Fruit fly (Drosophila melanogaster) whole organism, embryonic: ENCODE measurements around the gene comm.

Experiments
- CG11398 ChIP-seq: fragments of 200-800 bp; sonication (Bioruptor generic); optimal IDR thresholded peaks from 2 replicates; lab custom pipeline; 2016; ENCODE audit warnings: missing biosample characterization, missing genetic modification characterization
- CG12104 ChIP-seq: fragments of 200-800 bp; sonication (Bioruptor generic); optimal IDR thresholded peaks from 3 replicates; lab custom pipeline; 2016; ENCODE audit warnings: missing biosample characterization, missing genetic modification characterization
- CG13624 ChIP-seq: fragments of 200-800 bp; sonication (Bioruptor generic); optimal IDR thresholded peaks from 2 replicates; lab custom pipeline; 2016; ENCODE audit warnings: missing biosample characterization, missing genetic modification characterization
- CG14667 ChIP-seq: fragments of 200-800 bp; sonication (Bioruptor generic); IDR thresholded peaks from 2 replicates; pipeline ENCODE4 v1.3.6; 2022; ENCODE audit warnings: missing biosample characterization, missing genetic modification characterization
- CG15269 ChIP-seq: fragments of 200-800 bp; sonication (Bioruptor generic); optimal IDR thresholded peaks from 2 replicates; lab custom pipeline; 2018; ENCODE audit warnings: missing biosample characterization, mild to moderate bottlenecking, missing genetic modification characterization, moderate library complexity
- CG1529 ChIP-seq: fragments of 200-800 bp; sonication (Bioruptor generic); optimal IDR thresholded peaks from 3 replicates; lab custom pipeline; 2018; ENCODE audit warnings: missing biosample characterization, missing genetic modification characterization
- CG16813 ChIP-seq: fragments of 200-800 bp; sonication (Bioruptor generic); IDR thresholded peaks from 3 replicates; pipeline ENCODE4 v1.3.6; 2022; ENCODE audit warnings: missing biosample characterization, missing genetic modification characterization; ENCODE audit not compliant: partially characterized antibody
- CG17361 ChIP-seq: fragments of 200-800 bp; sonication (Bioruptor generic); IDR thresholded peaks from 3 replicates; pipeline ENCODE4 v1.3.6; 2022; ENCODE audit warnings: missing biosample characterization, missing genetic modification characterization
- CG2678 ChIP-seq: fragments of 200-800 bp; sonication (Bioruptor generic); optimal IDR thresholded peaks from 3 replicates; lab custom pipeline; 2019; ENCODE audit warnings: missing biosample characterization, mild to moderate bottlenecking, missing genetic modification characterization, moderate library complexity
- CG30020 ChIP-seq: fragments of 200-800 bp; optimal IDR thresholded peaks from 2 replicates; lab custom pipeline; 2019; ENCODE audit warnings: missing biosample characterization, mild to moderate bottlenecking, missing genetic modification characterization, moderate library complexity
- CG31441 ChIP-seq: fragments of 200-800 bp; sonication (Bioruptor generic); IDR thresholded peaks from 2 replicates; pipeline ENCODE4 v1.3.6; 2022; ENCODE audit warnings: missing biosample characterization, missing genetic modification characterization
- CG34422 ChIP-seq: fragments of 200-800 bp; sonication (Bioruptor generic); IDR thresholded peaks from 3 replicates; pipeline ENCODE4 v1.3.6; 2022; ENCODE audit warnings: missing biosample characterization, missing genetic modification characterization
- CG42726 ChIP-seq: fragments of 200-800 bp; sonication (Bioruptor generic); IDR thresholded peaks from 2 replicates; pipeline ENCODE4 v1.3.6; 2022; ENCODE audit warnings: missing biosample characterization, missing genetic modification characterization; ENCODE audit not compliant: partially characterized antibody
- CG7271 ChIP-seq: fragments of 200-800 bp; sonication (Bioruptor generic); optimal IDR thresholded peaks from 2 replicates; lab custom pipeline; 2018; ENCODE audit warnings: missing biosample characterization, mild to moderate bottlenecking, missing genetic modification characterization, moderate library complexity
- CG7745 ChIP-seq: fragments of 200-800 bp; sonication (Bioruptor generic); optimal IDR thresholded peaks from 2 replicates; lab custom pipeline; 2018; ENCODE audit warnings: missing biosample characterization, mild to moderate bottlenecking, missing genetic modification characterization, moderate library complexity
- CG7928 ChIP-seq: fragments of 200-800 bp; sonication (Bioruptor generic); optimal IDR thresholded peaks from 2 replicates; lab custom pipeline; 2017; ENCODE audit warnings: missing biosample characterization, mild to moderate bottlenecking, missing genetic modification characterization
- CG7987 ChIP-seq: fragments of 200-800 bp; sonication (Bioruptor generic); optimal IDR thresholded peaks from 2 replicates; lab custom pipeline; 2018; ENCODE audit warnings: missing biosample characterization, mild to moderate bottlenecking, missing genetic modification characterization, moderate library complexity
- CG8290 ChIP-seq, 3 experiments: fragments of 200-800 bp; sonication (Bioruptor generic); optimal IDR thresholded peaks; 2 replicates each; lab custom pipeline; 2016 to 2019; ENCODE audit warnings: missing biosample characterization in 3 of 3, missing genetic modification characterization in 3 of 3, mild to moderate bottlenecking in 2 of 3, moderate library complexity in 1 of 3
- CG8478 ChIP-seq: fragments of >200 bp; optimal IDR thresholded peaks from 2 replicates; lab custom pipeline; 2018
- Dek ChIP-seq: fragments of 200-800 bp; sonication (Bioruptor generic); optimal IDR thresholded peaks from 3 replicates; lab custom pipeline; 2019; ENCODE audit warnings: missing biosample characterization, mild to moderate bottlenecking, missing genetic modification characterization, moderate library complexity
- Dip3 ChIP-seq: fragments of 200-800 bp; sonication (Bioruptor generic); optimal IDR thresholded peaks from 3 replicates; lab custom pipeline; 2016; ENCODE audit warnings: missing biosample characterization, missing genetic modification characterization
- Dp ChIP-seq: fragments of 200-800 bp; sonication (Bioruptor generic); optimal IDR thresholded peaks from 2 replicates; lab custom pipeline; 2018; ENCODE audit warnings: missing biosample characterization, mild to moderate bottlenecking, missing genetic modification characterization, moderate library complexity
- Elba2 ChIP-seq: fragments of 200-800 bp; sonication (Bioruptor generic); optimal IDR thresholded peaks from 3 replicates; lab custom pipeline; 2016; ENCODE audit warnings: missing biosample characterization, missing genetic modification characterization
- Ets97D ChIP-seq: fragments of 200-800 bp; sonication (Bioruptor generic); optimal IDR thresholded peaks from 3 replicates; lab custom pipeline; 2016; ENCODE audit warnings: missing biosample characterization, missing genetic modification characterization
- Gsc ChIP-seq: fragments of 200-800 bp; sonication (Bioruptor generic); IDR thresholded peaks from 2 replicates; pipeline ENCODE4 v1.3.6; 2022; ENCODE audit warnings: missing biosample characterization, missing genetic modification characterization
- Hr3 ChIP-seq: fragments of 200-800 bp; sonication (Bioruptor generic); optimal IDR thresholded peaks from 3 replicates; lab custom pipeline; 2016; ENCODE audit warnings: missing biosample characterization, missing genetic modification characterization
- MESR4 ChIP-seq: fragments of 200-800 bp; sonication (Bioruptor generic); optimal IDR thresholded peaks from 2 replicates; lab custom pipeline; 2018; ENCODE audit warnings: missing biosample characterization, mild to moderate bottlenecking, missing genetic modification characterization, moderate library complexity
- Mes4 ChIP-seq: fragments of 200-800 bp; sonication (Bioruptor generic); optimal IDR thresholded peaks from 2 replicates; lab custom pipeline; 2016; ENCODE audit warnings: missing biosample characterization, missing genetic modification characterization
- NFAT ChIP-seq: fragments of 200-800 bp; sonication (Bioruptor generic); IDR thresholded peaks from 2 replicates; pipeline ENCODE4 v1.3.6; 2022; ENCODE audit warnings: missing biosample characterization, missing genetic modification characterization
- Nf-YC ChIP-seq: fragments of 200-800 bp; optimal IDR thresholded peaks from 3 replicates; lab custom pipeline; 2019; ENCODE audit warnings: missing biosample characterization, mild to moderate bottlenecking, missing genetic modification characterization, moderate library complexity
- Optix ChIP-seq: fragments of 200-800 bp; sonication (Bioruptor generic); IDR thresholded peaks from 3 replicates; pipeline ENCODE4 v1.3.6; 2022; ENCODE audit warnings: missing biosample characterization, missing genetic modification characterization
- Sin3A ChIP-seq: fragments of >200 bp; optimal IDR thresholded peaks from 2 replicates; lab custom pipeline; 2018
- Tbp ChIP-seq: fragments of >200 bp; optimal IDR thresholded peaks from 2 replicates; lab custom pipeline; 2018; ENCODE audit warnings: missing biosample characterization, missing genetic modification characterization
- Vsx1 ChIP-seq: fragments of 200-800 bp; sonication (Bioruptor generic); optimal IDR thresholded peaks from 2 replicates; lab custom pipeline; 2017; ENCODE audit warnings: missing biosample characterization, mild to moderate bottlenecking, missing genetic modification characterization, missing genetic modification reagents
- chif ChIP-seq, 2 experiments: fragments of 200-800 bp; sonication (Bioruptor generic); optimal IDR thresholded peaks; 3 replicates each; lab custom pipeline; 2016; ENCODE audit warnings: missing biosample characterization in 2 of 2, missing genetic modification characterization in 2 of 2
- ems ChIP-seq: fragments of 200-800 bp; sonication (Bioruptor generic); optimal IDR thresholded peaks from 3 replicates; lab custom pipeline; 2016; ENCODE audit warnings: missing biosample characterization, missing genetic modification characterization
- grn ChIP-seq: fragments of 200-800 bp; sonication (Bioruptor generic); optimal IDR thresholded peaks from 3 replicates; lab custom pipeline; 2017; ENCODE audit warnings: missing biosample characterization, missing genetic modification characterization
- hb ChIP-seq: fragments of 200-800 bp; sonication (Bioruptor generic); IDR thresholded peaks from 3 replicates; pipeline ENCODE4 v1.3.6; 2022; ENCODE audit warnings: missing biosample characterization, missing genetic modification characterization; ENCODE audit not compliant: partially characterized antibody
- mirr ChIP-seq: fragments of 200-800 bp; sonication (Bioruptor generic); optimal IDR thresholded peaks from 3 replicates; lab custom pipeline; 2018; ENCODE audit warnings: missing biosample characterization, mild to moderate bottlenecking, missing genetic modification characterization
- nom ChIP-seq: fragments of 200-800 bp; sonication (Bioruptor generic); optimal IDR thresholded peaks from 2 replicates; lab custom pipeline; 2017; ENCODE audit warnings: missing biosample characterization, missing genetic modification characterization, mild to moderate bottlenecking, moderate library complexity, missing genetic modification reagents
- org-1 ChIP-seq: fragments of 200-800 bp; sonication (Bioruptor generic); optimal IDR thresholded peaks from 2 replicates; lab custom pipeline; 2017; ENCODE audit warnings: missing biosample characterization, missing genetic modification characterization
- pb ChIP-seq: fragments of 200-800 bp; sonication (Bioruptor generic); optimal IDR thresholded peaks from 3 replicates; lab custom pipeline; 2016; ENCODE audit warnings: missing biosample characterization, missing genetic modification characterization
- pita ChIP-seq: fragments of 200-800 bp; sonication (Bioruptor generic); optimal IDR thresholded peaks from 2 replicates; lab custom pipeline; 2017; ENCODE audit warnings: missing biosample characterization, mild to moderate bottlenecking, missing genetic modification characterization
- scrt ChIP-seq: fragments of 200-800 bp; sonication (Bioruptor generic); optimal IDR thresholded peaks from 2 replicates; lab custom pipeline; 2018; ENCODE audit warnings: missing biosample characterization, mild to moderate bottlenecking, missing genetic modification characterization, moderate library complexity
- sd ChIP-seq: fragments of 200-800 bp; sonication (Bioruptor generic); optimal IDR thresholded peaks from 3 replicates; lab custom pipeline; 2018; ENCODE audit warnings: missing biosample characterization, mild to moderate bottlenecking, missing genetic modification characterization, moderate library complexity
- slp2 ChIP-seq: fragments of 200-800 bp; sonication (Bioruptor generic); optimal IDR thresholded peaks from 2 replicates; lab custom pipeline; 2016; ENCODE audit warnings: missing biosample characterization, missing genetic modification characterization
- sr ChIP-seq: fragments of 200-800 bp; sonication (Bioruptor generic); IDR thresholded peaks from 3 replicates; pipeline ENCODE4 v1.3.6; 2022; ENCODE audit warnings: missing biosample characterization, missing genetic modification characterization
- tio ChIP-seq: fragments of 200-800 bp; sonication (Bioruptor generic); optimal IDR thresholded peaks from 2 replicates; lab custom pipeline; 2017; ENCODE audit warnings: missing biosample characterization, missing genetic modification characterization, inconsistent platforms
- trem ChIP-seq: fragments of 200-800 bp; optimal IDR thresholded peaks from 3 replicates; lab custom pipeline; 2019; ENCODE audit warnings: missing biosample characterization, mild to moderate bottlenecking, missing genetic modification characterization, moderate library complexity
- ttk ChIP-seq: fragments of 200-800 bp; sonication (Bioruptor generic); IDR thresholded peaks from 2 replicates; pipeline ENCODE4 v2.1.2; 2022; ENCODE audit warnings: missing biosample characterization, missing genetic modification characterization
- tup ChIP-seq: fragments of 200-800 bp; sonication (Bioruptor generic); optimal IDR thresholded peaks from 2 replicates; lab custom pipeline; 2016; ENCODE audit warnings: missing biosample characterization, mild to moderate bottlenecking, missing genetic modification characterization, moderate library complexity
- zfh1 ChIP-seq: fragments of 200-800 bp; sonication (Bioruptor generic); IDR thresholded peaks from 3 replicates; pipeline ENCODE4 v1.3.6; 2022; ENCODE audit warnings: missing biosample characterization, missing genetic modification characterization

Gene comm

DNA sequence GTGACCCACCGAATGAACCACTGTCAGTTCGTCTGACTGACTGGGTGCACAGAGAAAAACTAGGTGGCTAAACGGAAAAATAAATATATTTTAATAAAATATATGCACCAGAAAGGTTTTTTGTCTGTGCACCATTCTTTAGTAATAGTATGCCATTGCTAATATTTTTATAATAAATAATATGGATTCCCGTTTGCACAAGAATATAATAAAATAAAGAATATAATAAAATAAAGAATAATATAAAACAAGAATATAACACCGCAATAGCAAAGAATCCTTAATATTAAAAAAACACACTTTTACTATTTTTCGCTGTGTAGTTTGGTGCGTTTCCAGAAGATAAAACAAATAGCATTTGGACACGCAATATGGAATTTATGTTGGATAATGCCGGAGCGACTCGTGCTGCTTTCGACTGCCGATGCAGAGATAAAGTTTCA is 40.7 kb upstream of the comm start (continued):
- TF ChIP-seq CG17361 (GFP tag; lab: Robert Waterston, UW) = peak; percentile 85
- TF ChIP-seq nom = no peak
- TF ChIP-seq pita (GFP tag; lab: Kevin White, UChicago) = no peak
- TF ChIP-seq CG14667 = peak; percentile 27; the same call in 1 of the 2 replicates
- peak; percentile 27 for TF ChIP-seq Nf-YC (tag; lab: Kevin White, UChicago)
- TF ChIP-seq Sin3A (lab: Kevin White, UChicago) = no peak
- TF ChIP-seq tio (GFP tag; lab: Kevin White, UChicago) = peak; percentile 46
- TF ChIP-seq NFAT = no peak
- TF ChIP-seq CG31441 (GFP tag; lab: Robert Waterston, UW) = peak; percentile 85
- peak; percentile 22 for TF ChIP-seq CG30020 (tag; lab: Kevin White, UChicago)
- no peak for TF ChIP-seq grn
- no peak for TF ChIP-seq CG7987 (GFP tag; lab: Kevin White, UChicago)
- TF ChIP-seq Vsx1 = peak; percentile 46
- TF ChIP-seq trem (tag; lab: Kevin White, UChicago) = peak; percentile 71
- peak; percentile 38 for TF ChIP-seq CG1529 (GFP tag; lab: Kevin White, UChicago)
- peak; percentile 61 for TF ChIP-seq tup
- peak; percentile 78; the same call in 2 of the 3 replicates for TF ChIP-seq zfh1 (GFP tag; lab: Robert Waterston, UW)
- no peak for TF ChIP-seq Optix (GFP tag; lab: Robert Waterston, UW)
- no peak for TF ChIP-seq ems (GFP tag; lab: Kevin White, UChicago)
- peak; percentile 30 for TF ChIP-seq CG7271 (tag; lab: Kevin White, UChicago)
- TF ChIP-seq CG7928 (GFP tag; lab: Kevin White, UChicago) = no peak
- TF ChIP-seq CG13624 (GFP tag; lab: Kevin White, UChicago) = no peak
- peak; percentile 75 for TF ChIP-seq CG2678 (tag; lab: Kevin White, UChicago)
- TF ChIP-seq Hr3 (GFP tag; lab: Kevin White, UChicago) = peak; percentile 56
- TF ChIP-seq Dip3 (GFP tag; lab: Kevin White, UChicago) = no peak
- no peak for TF ChIP-seq CG8478 (lab: Kevin White, UChicago)
- TF ChIP-seq CG16813 (GFP tag; lab: Robert Waterston, UW) = no peak
- TF ChIP-seq slp2 (GFP tag; lab: Kevin White, UChicago) = no peak
- TF ChIP-seq CG8290 (GFP tag; optimal IDR thresholded peaks at IDR 0.05; lab: Kevin White, UChicago) = peak; percentile 22
- TF ChIP-seq CG8290 (tag; optimal IDR thresholded peaks at IDR 0.05; lab: Kevin White, UChicago) = no peak
- TF ChIP-seq sr (GFP tag; lab: Robert Waterston, UW) = no peak
- no peak for TF ChIP-seq mirr (GFP tag; lab: Kevin White, UChicago)
- TF ChIP-seq Dp = no peak
- no peak for TF ChIP-seq Elba2
- TF ChIP-seq CG15269 (tag; lab: Kevin White, UChicago) = peak; percentile 61
- no peak for TF ChIP-seq sd (tag; lab: Kevin White, UChicago)
- TF ChIP-seq CG42726 (GFP tag; lab: Robert Waterston, UW) = no peak
- TF ChIP-seq scrt (GFP tag; lab: Kevin White, UChicago) = peak; percentile 21
- no peak for TF ChIP-seq ttk (GFP tag; lab: Robert Waterston, UW)
- no peak for TF ChIP-seq CG7745 (tag; lab: Kevin White, UChicago)
- no peak for TF ChIP-seq hb
- TF ChIP-seq Gsc (GFP tag; lab: Robert Waterston, UW) = no peak
- TF ChIP-seq Mes4 = no peak
- TF ChIP-seq chif (GFP tag; optimal IDR thresholded peaks at IDR 0.05; lab: Kevin White, UChicago) = no peak
- 0 out of 3 replicates have a peak, but pooled peaks have one; percentile 50 for TF ChIP-seq CG34422
- TF ChIP-seq pb (GFP tag; lab: Kevin White, UChicago) = no peak
- TF ChIP-seq org-1 = no peak
- no peak for TF ChIP-seq Dek (tag; lab: Kevin White, UChicago)
- no peak for TF ChIP-seq CG11398
- no peak for TF ChIP-seq Tbp (GFP tag; lab: Kevin White, UChicago)
- TF ChIP-seq MESR4 (GFP tag; lab: Kevin White, UChicago) = no peak
- TF ChIP-seq CG12104 (GFP tag; lab: Kevin White, UChicago) = peak; percentile 36
- TF ChIP-seq Ets97D (GFP tag; lab: Kevin White, UChicago) = no peak
